Fruit fly (Drosophila melanogaster): Measurements from ENCODE around the gene CG4259.

DNA sequence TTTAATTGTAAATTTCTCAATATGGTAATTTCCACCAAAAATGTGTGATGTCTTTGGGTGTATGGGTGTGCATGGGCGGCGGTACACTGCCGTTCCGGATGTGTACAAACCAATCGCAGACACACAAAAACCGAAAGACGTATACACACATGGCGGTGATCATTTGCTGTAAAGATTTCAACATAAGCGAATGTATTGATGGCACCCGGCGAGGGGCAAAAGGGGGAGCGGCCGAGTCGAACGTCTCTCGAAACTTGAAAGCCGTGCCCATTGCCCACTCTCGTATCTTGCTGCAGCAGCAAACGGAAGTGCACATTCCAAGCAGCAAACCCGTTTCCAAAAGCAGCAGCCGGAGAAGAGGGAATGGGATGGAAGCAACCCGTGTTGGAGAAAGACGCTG lies 33.2 kb upstream of the CG4259 start:
- TF ChIP-seq lola (GFP tag; optimal IDR thresholded peaks at IDR 0.05) (no peak), GATAd (GFP tag; optimal IDR thresholded peaks at IDR 0.05) (no peak), CG9705 (GFP tag; optimal IDR thresholded peaks at IDR 0.05) (no peak), OdsH (GFP tag; optimal IDR thresholded peaks at IDR 0.05) (no peak)

All from whole organism, wandering third instar larva.